Fruit fly (Drosophila melanogaster) whole organism, wandering third instar larva: ENCODE measurements around the gene asun.
A peak's percentile ranks its signal among the peaks of the same experiment; 100 is the strongest.

Experiments
- Abd-B ChIP-seq: fragments of >200 bp; optimal IDR thresholded peaks from 2 replicates; lab custom pipeline; 2017; ENCODE audit warnings: missing biosample characterization, missing genetic modification characterization
- CG32264 ChIP-seq: fragments of 200-800 bp; sonication (Bioruptor generic); optimal IDR thresholded peaks from 2 replicates; lab custom pipeline; 2016; ENCODE audit warnings: missing biosample characterization, missing genetic modification characterization
- CG9705 ChIP-seq: fragments of 200-800 bp; sonication (Bioruptor generic); optimal IDR thresholded peaks from 2 replicates; lab custom pipeline; 2018; ENCODE audit warnings: missing biosample characterization, mild to moderate bottlenecking, missing genetic modification characterization
- CrebA ChIP-seq: fragments of 200-800 bp; sonication (Bioruptor generic); optimal IDR thresholded peaks from 2 replicates; lab custom pipeline; 2016; ENCODE audit warnings: missing biosample characterization, mild to moderate bottlenecking, missing genetic modification characterization, borderline replicate concordance
- Dfd ChIP-seq: fragments of >200 bp; optimal IDR thresholded peaks from 2 replicates; lab custom pipeline; 2017; ENCODE audit warnings: missing biosample characterization, missing genetic modification characterization
- Dif ChIP-seq: fragments of 200-275, 200-300 bp; sonication (Bioruptor generic); optimal IDR thresholded peaks from 2 replicates; lab custom pipeline; 2018; ENCODE audit warnings: missing biosample characterization, missing genetic modification characterization; ENCODE audit not compliant: partially characterized antibody
- GATAd ChIP-seq: sonication (Bioruptor generic); optimal IDR thresholded peaks from 2 replicates; lab custom pipeline; 2016; ENCODE audit warnings: missing biosample characterization, missing genetic modification characterization
- HLH106 ChIP-seq: fragments of 200-800 bp; optimal IDR thresholded peaks from 3 replicates; lab custom pipeline; 2019; ENCODE audit warnings: missing biosample characterization, mild to moderate bottlenecking, missing genetic modification characterization, moderate library complexity
- Hnf4 ChIP-seq: fragments of 200-800 bp; sonication (Bioruptor generic); optimal IDR thresholded peaks from 2 replicates; lab custom pipeline; 2016; ENCODE audit warnings: missing biosample characterization, mild to moderate bottlenecking, missing genetic modification characterization
- Hr78 ChIP-seq: fragments of >200 bp; optimal IDR thresholded peaks from 2 replicates; lab custom pipeline; 2017; ENCODE audit warnings: missing biosample characterization, missing genetic modification characterization
- Hr83 ChIP-seq: fragments of 200-300 bp; sonication (Bioruptor generic); optimal IDR thresholded peaks from 2 replicates; lab custom pipeline; 2016; ENCODE audit warnings: missing biosample characterization, mild to moderate bottlenecking, missing genetic modification characterization, moderate library complexity; ENCODE audit not compliant: poor library complexity, severe bottlenecking
- Jra ChIP-seq: sonication (Bioruptor generic); optimal IDR thresholded peaks from 2 replicates; lab custom pipeline; 2016; ENCODE audit warnings: missing biosample characterization, missing genetic modification characterization
- Mio ChIP-seq: sonication (Bioruptor generic); optimal IDR thresholded peaks from 2 replicates; lab custom pipeline; 2016; ENCODE audit warnings: missing biosample characterization, missing genetic modification characterization
- Myc ChIP-seq: fragments of >200 bp; optimal IDR thresholded peaks from 2 replicates; lab custom pipeline; 2017
- N ChIP-seq: fragments of >200 bp; optimal IDR thresholded peaks from 2 replicates; lab custom pipeline; 2018; ENCODE audit warnings: missing biosample characterization, missing external identifiers, missing genetic modification characterization
- OdsH ChIP-seq: fragments of 200-800 bp; sonication (Bioruptor generic); optimal IDR thresholded peaks from 2 replicates; lab custom pipeline; 2016; ENCODE audit warnings: missing biosample characterization, mild to moderate bottlenecking, missing genetic modification characterization
- Rel ChIP-seq, 2 experiments: fragments of 200-800 bp; sonication (Bioruptor generic) in 1 of 2; optimal IDR thresholded peaks; 2 replicates in 1 of 2; 3 replicates in 1 of 2; lab custom pipeline; 2016 to 2019; ENCODE audit warnings: mild to moderate bottlenecking in 2 of 2, missing biosample characterization in 2 of 2, missing genetic modification characterization in 2 of 2, moderate library complexity in 1 of 2
- Sp1 ChIP-seq: fragments of 200-800 bp; sonication (Bioruptor generic); optimal IDR thresholded peaks from 3 replicates; lab custom pipeline; 2019; ENCODE audit warnings: missing biosample characterization, mild to moderate bottlenecking, missing genetic modification characterization, moderate library complexity
- Vsx2 ChIP-seq: fragments of 200-300, 225-300 bp; sonication (Bioruptor generic); optimal IDR thresholded peaks from 2 replicates; lab custom pipeline; 2018; ENCODE audit warnings: missing biosample characterization, missing genetic modification characterization; ENCODE audit not compliant: partially characterized antibody
- br ChIP-seq: fragments of 200-800 bp; sonication (Bioruptor generic); optimal IDR thresholded peaks from 2 replicates; lab custom pipeline; 2016; ENCODE audit warnings: missing biosample characterization, missing genetic modification characterization
- brk ChIP-seq: fragments of 200-800 bp; sonication (Bioruptor generic); optimal IDR thresholded peaks from 2 replicates; lab custom pipeline; 2016; ENCODE audit warnings: missing biosample characterization, mild to moderate bottlenecking, missing genetic modification characterization
- dl ChIP-seq, 2 experiments: fragments of 175-275, 200-275 bp in 1 of 2; fragments of 200-275 bp in 1 of 2; sonication (Bioruptor generic); optimal IDR thresholded peaks; lab custom pipeline; 2018; ENCODE audit warnings: mild to moderate bottlenecking in 2 of 2, missing biosample characterization in 2 of 2, missing genetic modification characterization in 2 of 2, moderate library complexity in 2 of 2; ENCODE audit not compliant: partially characterized antibody in 2 of 2, insufficient read depth in 1 of 2
- dmrt93B ChIP-seq: fragments of 200-800 bp; sonication (Bioruptor generic); optimal IDR thresholded peaks from 2 replicates; lab custom pipeline; 2018; ENCODE audit warnings: missing biosample characterization, mild to moderate bottlenecking, missing genetic modification characterization
- dsf ChIP-seq: sonication (Bioruptor generic); optimal IDR thresholded peaks from 2 replicates; lab custom pipeline; 2016; ENCODE audit warnings: missing biosample characterization, missing genetic modification characterization, borderline replicate concordance
- ey ChIP-seq: fragments of 200-800 bp; sonication (Bioruptor generic); optimal IDR thresholded peaks from 2 replicates; lab custom pipeline; 2016; ENCODE audit warnings: missing biosample characterization, missing genetic modification characterization
- foxo ChIP-seq, 2 experiments: fragments of 200-800 bp; sonication (Bioruptor generic); optimal IDR thresholded peaks; 2 replicates in 1 of 2; 3 replicates in 1 of 2; lab custom pipeline; 2016 to 2017; ENCODE audit warnings: missing biosample characterization in 2 of 2, missing genetic modification characterization in 2 of 2
- fru ChIP-seq: fragments of 200-800 bp; sonication (Bioruptor generic); optimal IDR thresholded peaks from 3 replicates; lab custom pipeline; 2016; ENCODE audit warnings: missing biosample characterization, mild to moderate bottlenecking, missing genetic modification characterization
- h ChIP-seq: fragments of 200-800 bp; sonication (Bioruptor generic); optimal IDR thresholded peaks from 3 replicates; lab custom pipeline; 2016; ENCODE audit warnings: missing biosample characterization, mild to moderate bottlenecking, missing genetic modification characterization
- jim ChIP-seq: fragments of 175-275, 200-325 bp; sonication (Bioruptor generic); optimal IDR thresholded peaks from 2 replicates; lab custom pipeline; 2016; ENCODE audit warnings: missing biosample characterization, mild to moderate bottlenecking, missing genetic modification characterization
- lola ChIP-seq: fragments of >200 bp; optimal IDR thresholded peaks from 2 replicates; lab custom pipeline; 2017; ENCODE audit warnings: missing biosample characterization, missing genetic modification characterization
- pan ChIP-seq: fragments of >200 bp; optimal IDR thresholded peaks from 2 replicates; lab custom pipeline; 2017
- psq ChIP-seq: fragments of 200-800 bp; sonication (Bioruptor generic); optimal IDR thresholded peaks from 3 replicates; lab custom pipeline; 2017; ENCODE audit warnings: missing biosample characterization, mild to moderate bottlenecking, missing genetic modification characterization, moderate library complexity
- rgr ChIP-seq: fragments of 200-800 bp; sonication (Bioruptor generic); optimal IDR thresholded peaks from 3 replicates; lab custom pipeline; 2016; ENCODE audit warnings: missing biosample characterization, mild to moderate bottlenecking, missing genetic modification characterization
- sage ChIP-seq: fragments of 200-800 bp; sonication (Bioruptor generic); optimal IDR thresholded peaks from 2 replicates; lab custom pipeline; 2016; ENCODE audit warnings: missing biosample characterization, mild to moderate bottlenecking, missing genetic modification characterization
- sv ChIP-seq: fragments of 200-800 bp; sonication (Bioruptor generic); optimal IDR thresholded peaks from 3 replicates; lab custom pipeline; 2016; ENCODE audit warnings: missing biosample characterization, missing genetic modification characterization
- tai ChIP-seq: sonication (Bioruptor generic); optimal IDR thresholded peaks from 2 replicates; lab custom pipeline; 2016; ENCODE audit warnings: missing biosample characterization, missing genetic modification characterization
- usp ChIP-seq: fragments of >200 bp; optimal IDR thresholded peaks from 2 replicates; lab custom pipeline; 2017; ENCODE audit warnings: missing biosample characterization, missing genetic modification characterization
- woc ChIP-seq: sonication (Bioruptor generic); optimal IDR thresholded peaks from 2 replicates; lab custom pipeline; 2016; ENCODE audit warnings: missing biosample characterization, mild to moderate bottlenecking, missing genetic modification characterization

asun gene

DNA sequence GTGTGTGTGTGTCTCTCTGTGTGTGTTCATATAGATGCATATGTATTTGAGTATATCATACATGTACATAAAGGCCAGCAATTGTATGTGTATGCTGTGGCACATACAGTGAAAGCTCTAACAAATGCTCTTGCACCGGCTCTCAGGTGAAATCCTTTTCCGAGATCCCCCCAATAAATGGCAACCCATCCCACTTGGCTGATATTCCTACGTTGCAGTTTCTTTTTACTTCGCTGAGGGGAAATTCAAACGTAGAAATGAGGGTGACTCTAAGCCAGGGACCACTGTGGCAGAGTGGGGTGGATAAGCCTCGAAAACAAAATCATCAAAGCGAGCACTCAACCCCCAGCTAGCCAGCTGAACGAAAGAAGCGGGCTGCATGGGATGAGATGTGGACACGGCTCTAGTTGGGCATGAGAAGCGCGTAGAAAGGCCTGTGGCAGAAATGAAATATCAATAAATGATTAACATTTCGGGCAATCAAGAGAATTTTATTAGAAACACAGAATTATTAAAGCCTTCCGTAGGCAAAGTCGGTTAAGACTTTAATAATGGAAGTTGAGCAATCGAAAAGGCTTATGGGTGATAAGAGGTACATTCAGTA, 41.7 kb upstream of the asun start:
- TF ChIP-seq N (GFP tag; lab: Kevin White, UChicago) = no peak
- TF ChIP-seq dl (GFP tag; optimal IDR thresholded peaks at IDR 0.05; lab: Kevin White, UChicago; ENCODE audit: insufficient read depth in 1 of 2, partially characterized antibody in 2 of 2) = no peak
- peak; percentile 91 for TF ChIP-seq CrebA (GFP tag; lab: Kevin White, UChicago)
- TF ChIP-seq dsf (GFP tag; lab: Kevin White, UChicago) = peak; percentile 81
- peak; percentile 98 for TF ChIP-seq sv (GFP tag; lab: Kevin White, UChicago)
- TF ChIP-seq pan (lab: Kevin White, UChicago) = no peak
- peak; percentile 98 for TF ChIP-seq ey (GFP tag; lab: Kevin White, UChicago)
- no peak for TF ChIP-seq Abd-B (GFP tag; lab: Kevin White, UChicago)
- TF ChIP-seq Rel (GFP tag; optimal IDR thresholded peaks at IDR 0.05; lab: Kevin White, UChicago) = peak; percentile 86
- peak; percentile 85 for TF ChIP-seq Rel (tag; optimal IDR thresholded peaks at IDR 0.05; lab: Kevin White, UChicago)
- TF ChIP-seq usp (GFP tag; lab: Kevin White, UChicago) = no peak
- TF ChIP-seq psq (GFP tag; lab: Kevin White, UChicago) = peak; percentile 83
- peak; percentile 88 to 97 for TF ChIP-seq foxo (GFP tag; optimal IDR thresholded peaks at IDR 0.05; lab: Kevin White, UChicago)
- peak; percentile 92 for TF ChIP-seq Jra (GFP tag; lab: Kevin White, UChicago)
- peak; percentile 97 for TF ChIP-seq HLH106
- TF ChIP-seq Sp1 (GFP tag; lab: Kevin White, UChicago) = peak; percentile 94
- peak; percentile 87 for TF ChIP-seq CG9705
- peak; percentile 98 for TF ChIP-seq woc (GFP tag; lab: Kevin White, UChicago)
- TF ChIP-seq OdsH (GFP tag; lab: Kevin White, UChicago) = peak; percentile 95
- TF ChIP-seq br (GFP tag; lab: Kevin White, UChicago) = peak; percentile 97
- no peak for TF ChIP-seq Hr78 (GFP tag; lab: Kevin White, UChicago)
- no peak for TF ChIP-seq Myc (lab: Kevin White, UChicago)
- TF ChIP-seq dmrt93B (GFP tag; lab: Kevin White, UChicago) = peak; percentile 92
- peak; percentile 93 for TF ChIP-seq Mio (GFP tag; lab: Kevin White, UChicago)
- TF ChIP-seq GATAd (GFP tag; lab: Kevin White, UChicago) = peak; percentile 89
- peak; percentile 97 for TF ChIP-seq fru (GFP tag; lab: Kevin White, UChicago)
- peak; percentile 34 for TF ChIP-seq jim (GFP tag; lab: Kevin White, UChicago)
- TF ChIP-seq sage = peak; percentile 95
- TF ChIP-seq Hr83 = peak; percentile 80
- no peak for TF ChIP-seq Dif
- TF ChIP-seq lola (GFP tag; lab: Kevin White, UChicago) = no peak
- TF ChIP-seq Dfd = no peak
- peak; percentile 99 for TF ChIP-seq h (GFP tag; lab: Kevin White, UChicago)
- peak; percentile 92 for TF ChIP-seq rgr (GFP tag; lab: Kevin White, UChicago)
- TF ChIP-seq Hnf4 = peak; percentile 97
- TF ChIP-seq Vsx2 = no peak
- peak; percentile 94 for TF ChIP-seq brk
- TF ChIP-seq tai (GFP tag; lab: Kevin White, UChicago) = peak; percentile 95
- peak; percentile 98 for TF ChIP-seq CG32264 (GFP tag; lab: Kevin White, UChicago)
- TF ChIP-seq, all 38 proteins: peak for 27

DNA sequence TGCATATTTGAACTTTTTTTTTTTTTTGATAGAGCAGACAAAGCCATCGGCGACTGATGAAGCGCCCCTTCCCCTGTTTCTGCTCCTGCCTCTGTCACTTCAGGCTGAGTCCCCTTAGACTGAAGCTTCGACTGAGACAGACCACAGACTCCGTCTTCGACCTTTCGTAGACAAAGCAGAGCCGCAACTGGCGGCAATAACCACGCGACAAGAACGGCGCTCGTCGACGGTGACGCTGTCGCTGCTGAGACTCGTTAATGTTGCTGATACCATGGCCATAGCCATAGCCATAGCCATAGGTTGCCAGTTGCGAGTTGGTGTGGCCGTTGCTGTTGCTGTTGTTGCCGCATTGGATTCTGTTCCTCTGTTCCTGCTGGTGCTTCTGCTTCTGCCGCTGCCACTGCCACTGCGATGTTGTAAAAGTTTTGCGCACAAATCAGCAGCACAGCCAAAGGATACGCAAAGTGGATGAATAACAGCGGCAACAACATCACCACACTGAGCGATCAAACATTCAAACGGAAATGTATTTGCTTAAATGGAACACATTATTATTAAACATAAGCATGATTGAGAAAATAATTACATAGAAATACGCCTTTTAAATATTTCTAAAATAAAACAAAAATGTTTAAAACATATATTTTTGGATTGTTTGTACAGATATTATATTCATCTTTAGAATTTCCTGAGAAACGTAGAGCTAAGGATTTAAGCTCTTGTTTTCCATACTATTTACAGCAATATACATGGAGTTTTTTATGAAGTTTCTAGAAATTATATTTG, 40.6 kb upstream of the asun start:
- no peak for TF ChIP-seq Hr78 (GFP tag; lab: Kevin White, UChicago)
- TF ChIP-seq CrebA (GFP tag; lab: Kevin White, UChicago) = no peak
- TF ChIP-seq Dif = no peak
- TF ChIP-seq h (GFP tag; lab: Kevin White, UChicago) = peak; percentile 18
- no peak for TF ChIP-seq dmrt93B (GFP tag; lab: Kevin White, UChicago)
- peak in 1 of 2 experiments; percentile 30 for TF ChIP-seq foxo (GFP tag; optimal IDR thresholded peaks at IDR 0.05; lab: Kevin White, UChicago)
- no peak for TF ChIP-seq Abd-B (GFP tag; lab: Kevin White, UChicago)
- peak; percentile 27 for TF ChIP-seq psq (GFP tag; lab: Kevin White, UChicago)
- no peak for TF ChIP-seq pan (lab: Kevin White, UChicago)
- TF ChIP-seq brk = no peak
- TF ChIP-seq ey (GFP tag; lab: Kevin White, UChicago) = no peak
- TF ChIP-seq br (GFP tag; lab: Kevin White, UChicago) = no peak
- TF ChIP-seq Dfd = no peak
- peak; percentile 17 for TF ChIP-seq tai (GFP tag; lab: Kevin White, UChicago)
- TF ChIP-seq HLH106 = peak; percentile 8
- TF ChIP-seq Sp1 (GFP tag; lab: Kevin White, UChicago) = peak; percentile 23
- no peak for TF ChIP-seq rgr (GFP tag; lab: Kevin White, UChicago)
- TF ChIP-seq sage = no peak
- peak; percentile 28 for TF ChIP-seq OdsH (GFP tag; lab: Kevin White, UChicago)
- TF ChIP-seq GATAd (GFP tag; lab: Kevin White, UChicago) = no peak
- no peak for TF ChIP-seq Jra (GFP tag; lab: Kevin White, UChicago)
- no peak for TF ChIP-seq dl (GFP tag; optimal IDR thresholded peaks at IDR 0.05; lab: Kevin White, UChicago; ENCODE audit: insufficient read depth in 1 of 2, partially characterized antibody in 2 of 2)
- TF ChIP-seq fru (GFP tag; lab: Kevin White, UChicago) = peak; percentile 41
- no peak for TF ChIP-seq N (GFP tag; lab: Kevin White, UChicago)
- TF ChIP-seq jim (GFP tag; lab: Kevin White, UChicago) = no peak
- TF ChIP-seq Hnf4 = no peak
- TF ChIP-seq, all 38 proteins: peak for 8
